Worm (Caenorhabditis elegans) whole organism, young adult: Measurements from ENCODE around the gene Y73B6BL.270.
"Not testable (repeated sequence)": the region's sequence is repeated elsewhere in the genome, so short reads cannot be mapped to it uniquely, and the experiment has no call there.

Experiments
- C17E4.6 ChIP-seq: fragments of 200-800 bp; sonication (Bioruptor generic); IDR thresholded peaks from 2 replicates; pipeline ENCODE4 v1.3.6; 2022; ENCODE audit warnings: missing genetic modification reagents, missing genetic modification characterization, missing compliant biosample characterization
- F22D6.2 ChIP-seq: sonication (generic microtip); optimal IDR thresholded peaks from 2 replicates; lab custom pipeline; 2016; ENCODE audit warnings: mild to moderate bottlenecking, missing genetic modification characterization, missing compliant biosample characterization
- F52B5.7 ChIP-seq: sonication (generic microtip); optimal IDR thresholded peaks from 2 replicates; lab custom pipeline; 2016; ENCODE audit warnings: mild to moderate bottlenecking, missing genetic modification characterization, missing compliant biosample characterization
- F57C9.4 ChIP-seq: sonication (generic microtip); optimal IDR thresholded peaks from 2 replicates; lab custom pipeline; 2017; ENCODE audit warnings: mild to moderate bottlenecking, missing genetic modification characterization, missing compliant biosample characterization
- K12H6.12 ChIP-seq: fragments of 200-800 bp; sonication (Bioruptor generic); optimal IDR thresholded peaks from 2 replicates; lab custom pipeline; 2018; ENCODE audit warnings: mild to moderate bottlenecking, missing genetic modification characterization, missing compliant biosample characterization
- Y53F4B.3 ChIP-seq: fragments of 200-800 bp; sonication (Bioruptor generic); IDR thresholded peaks from 2 replicates; pipeline ENCODE4 v1.3.6; 2022; ENCODE audit warnings: missing genetic modification reagents, missing genetic modification characterization, missing compliant biosample characterization
- Y56A3A.18 ChIP-seq: fragments of 200-800 bp; sonication (Bioruptor generic); IDR thresholded peaks from 2 replicates; pipeline ENCODE4 v1.3.6; 2022; ENCODE audit warnings: missing genetic modification reagents, missing genetic modification characterization, missing compliant biosample characterization
- aptf-2 ChIP-seq: fragments of 200-800 bp; sonication (Bioruptor generic); conservative IDR thresholded peaks from 2 replicates; pipeline ENCODE4 v1.3.6; 2022; ENCODE audit warnings: missing genetic modification reagents, missing genetic modification characterization, missing compliant biosample characterization
- atf-7 ChIP-seq: sonication (generic microtip); optimal IDR thresholded peaks from 2 replicates; lab custom pipeline; 2017; ENCODE audit warnings: mild to moderate bottlenecking, missing genetic modification characterization, missing compliant biosample characterization
- bed-1 ChIP-seq: fragments of 200-800 bp; sonication (Bioruptor generic); IDR thresholded peaks from 2 replicates; pipeline ENCODE4 v1.3.6; 2022; ENCODE audit warnings: missing genetic modification reagents, missing genetic modification characterization, missing compliant biosample characterization
- ccch-3 ChIP-seq: fragments of 200-800 bp; sonication (Bioruptor generic); optimal IDR thresholded peaks from 2 replicates; lab custom pipeline; 2018; ENCODE audit warnings: mild to moderate bottlenecking, missing genetic modification characterization, missing compliant biosample characterization
- cebp-2 ChIP-seq: fragments of 200-800 bp; sonication (Bioruptor generic); IDR thresholded peaks from 2 replicates; pipeline ENCODE4 v1.3.6; 2022; ENCODE audit warnings: missing genetic modification characterization, missing compliant biosample characterization
- ceh-100 ChIP-seq: fragments of 200-800 bp; sonication (Bioruptor generic); IDR thresholded peaks from 2 replicates; pipeline ENCODE4 v1.3.6; 2022; ENCODE audit warnings: missing genetic modification reagents, missing genetic modification characterization, missing compliant biosample characterization
- dpl-1 ChIP-seq: fragments of 150-350 bp; optimal IDR thresholded peaks from 2 replicates; lab custom pipeline; 2014; ENCODE audit warnings: missing biosample characterization, missing genetic modification reagents, missing genetic modification characterization
- egl-18 ChIP-seq: fragments of 200-800 bp; sonication (Bioruptor generic); IDR thresholded peaks from 2 replicates; pipeline ENCODE4 v1.3.6; 2022; ENCODE audit warnings: missing genetic modification reagents, missing genetic modification characterization, missing compliant biosample characterization
- egrh-3 ChIP-seq: fragments of 200-800 bp; sonication (Bioruptor generic); IDR thresholded peaks from 2 replicates; pipeline ENCODE4 v1.3.6; 2022; ENCODE audit warnings: missing genetic modification reagents, missing genetic modification characterization, missing compliant biosample characterization
- fkh-3 ChIP-seq: sonication (generic microtip); optimal IDR thresholded peaks from 2 replicates; lab custom pipeline; 2016; ENCODE audit warnings: mild to moderate bottlenecking, missing genetic modification characterization, missing compliant biosample characterization
- hmg-1.2 ChIP-seq: fragments of 200-800 bp; sonication (Bioruptor generic); IDR thresholded peaks from 2 replicates; pipeline ENCODE4 v1.3.6; 2022; ENCODE audit warnings: missing genetic modification reagents, missing genetic modification characterization, missing compliant biosample characterization
- hsf-1 ChIP-seq: fragments of 200-800 bp; sonication (Bioruptor generic); IDR thresholded peaks from 2 replicates; pipeline ENCODE4 v1.3.6; 2022; ENCODE audit warnings: missing genetic modification reagents, missing genetic modification characterization, missing compliant biosample characterization
- lin-35 ChIP-seq, 3 experiments: fragments of 150-350 bp in 2 of 3; sonication (generic microtip) in 1 of 3; optimal IDR thresholded peaks; 2 replicates each; lab custom pipeline; 2014 to 2018; ENCODE audit warnings: missing biosample characterization in 3 of 3, missing genetic modification characterization in 3 of 3, missing genetic modification reagents in 3 of 3
- lin-54 ChIP-seq: fragments of 200-800 bp; sonication (Bioruptor generic); optimal IDR thresholded peaks from 2 replicates; lab custom pipeline; 2018; ENCODE audit warnings: mild to moderate bottlenecking, missing genetic modification characterization, missing compliant biosample characterization
- madf-10 ChIP-seq: sonication (generic microtip); optimal IDR thresholded peaks from 2 replicates; lab custom pipeline; 2016; ENCODE audit warnings: mild to moderate bottlenecking, missing genetic modification characterization, missing compliant biosample characterization
- madf-6 ChIP-seq: fragments of 200-800 bp; sonication (Bioruptor generic); IDR thresholded peaks from 2 replicates; pipeline ENCODE4 v1.3.6; 2022; ENCODE audit warnings: missing genetic modification reagents, missing genetic modification characterization, missing compliant biosample characterization
- madf-8 ChIP-seq: fragments of 200-800 bp; sonication (Bioruptor generic); conservative IDR thresholded peaks from 2 replicates; pipeline ENCODE4 v1.3.6; 2022; ENCODE audit warnings: missing genetic modification reagents, missing genetic modification characterization, missing compliant biosample characterization
- mxl-1 ChIP-seq: sonication (generic microtip); optimal IDR thresholded peaks from 2 replicates; lab custom pipeline; 2016; ENCODE audit warnings: missing genetic modification characterization, missing compliant biosample characterization
- nhr-120 ChIP-seq: fragments of 200-800 bp; sonication (Bioruptor generic); IDR thresholded peaks from 2 replicates; pipeline ENCODE4 v1.3.6; 2022; ENCODE audit warnings: missing genetic modification characterization, missing compliant biosample characterization
- nhr-90 ChIP-seq: sonication (generic microtip); optimal IDR thresholded peaks from 2 replicates; lab custom pipeline; 2016; ENCODE audit warnings: missing genotype, mild to moderate bottlenecking, missing genetic modification characterization, missing compliant biosample characterization
- pbrm-1 ChIP-seq: fragments of 200-800 bp; sonication (Bioruptor generic); IDR thresholded peaks from 2 replicates; pipeline ENCODE4 v1.3.6; 2022; ENCODE audit warnings: missing genetic modification reagents, missing genetic modification characterization, missing compliant biosample characterization
- rcor-1 ChIP-seq: fragments of 200-800 bp; sonication (Bioruptor generic); IDR thresholded peaks from 2 replicates; pipeline ENCODE4 v1.3.6; 2022; ENCODE audit warnings: missing genetic modification reagents, missing genetic modification characterization, missing compliant biosample characterization
- rpc-1 ChIP-seq, 2 experiments: fragments of 150-350 bp in 1 of 2; sonication (generic microtip) in 1 of 2; optimal IDR thresholded peaks; 2 replicates each; lab custom pipeline; 2014 to 2018; ENCODE audit warnings: missing biosample characterization in 1 of 2, missing genetic modification characterization in 1 of 2, missing genetic modification reagents in 1 of 2, missing genotype in 1 of 2
- sdz-38 ChIP-seq: sonication (generic microtip); optimal IDR thresholded peaks from 2 replicates; lab custom pipeline; 2016; ENCODE audit warnings: missing genotype, missing genetic modification characterization, missing compliant biosample characterization
- snpc-1.1 ChIP-seq: sonication (generic microtip); optimal IDR thresholded peaks from 2 replicates; lab custom pipeline; 2017; ENCODE audit warnings: missing genetic modification characterization, mild to moderate bottlenecking, missing compliant biosample characterization, antibody characterized with exemption, moderate library complexity, missing genotype, missing genetic modification reagents; ENCODE audit not compliant: insufficient read depth
- snpc-3.4 ChIP-seq: sonication (generic microtip); optimal IDR thresholded peaks from 2 replicates; lab custom pipeline; 2017; ENCODE audit warnings: missing genetic modification characterization, mild to moderate bottlenecking, missing compliant biosample characterization, antibody characterized with exemption, moderate library complexity, missing genotype, missing genetic modification reagents
- snpc-4 ChIP-seq, 5 experiments: fragments of 150-350 bp in 1 of 5; sonication (generic microtip) in 4 of 5; optimal IDR thresholded peaks; 2 replicates each; lab custom pipeline; 2014 to 2018; ENCODE audit warnings: missing genetic modification characterization in 5 of 5, missing biosample characterization in 3 of 5, antibody characterized with exemption in 2 of 5, mild to moderate bottlenecking in 2 of 5, missing compliant biosample characterization in 2 of 5, missing genotype in 2 of 5, moderate library complexity in 2 of 5, missing genetic modification reagents in 1 of 5
- somi-1 ChIP-seq: fragments of 200-800 bp; sonication (Bioruptor generic); optimal IDR thresholded peaks from 2 replicates; lab custom pipeline; 2018; ENCODE audit warnings: mild to moderate bottlenecking, missing genetic modification characterization, missing compliant biosample characterization
- sptf-2 ChIP-seq: fragments of 200-800 bp; sonication (Bioruptor generic); optimal IDR thresholded peaks from 2 replicates; lab custom pipeline; 2018; ENCODE audit warnings: mild to moderate bottlenecking, missing genetic modification characterization, missing compliant biosample characterization
- zfh-2 ChIP-seq: fragments of 200-800 bp; sonication (Bioruptor generic); conservative IDR thresholded peaks from 2 replicates; pipeline ENCODE4 v1.3.6; 2022; ENCODE audit warnings: missing genetic modification reagents, missing genetic modification characterization, missing compliant biosample characterization
- zim-3 ChIP-seq: sonication (generic microtip); optimal IDR thresholded peaks from 2 replicates; lab custom pipeline; 2017; ENCODE audit warnings: mild to moderate bottlenecking, missing genetic modification characterization, moderate library complexity, missing compliant biosample characterization
- ztf-18 ChIP-seq: sonication (generic microtip); optimal IDR thresholded peaks from 2 replicates; lab custom pipeline; 2016; ENCODE audit warnings: missing genotype, mild to moderate bottlenecking, missing genetic modification characterization, missing compliant biosample characterization
- ztf-3 ChIP-seq: fragments of 200-800 bp; sonication (Bioruptor generic); optimal IDR thresholded peaks from 2 replicates; lab custom pipeline; 2018; ENCODE audit warnings: mild to moderate bottlenecking, missing genetic modification characterization, missing compliant biosample characterization
- ztf-6 ChIP-seq: fragments of 200-800 bp; sonication (Bioruptor generic); IDR thresholded peaks from 2 replicates; pipeline ENCODE4 v1.3.6; 2022; ENCODE audit warnings: missing genetic modification reagents, missing genetic modification characterization, missing compliant biosample characterization

Y73B6BL.270 gene

ce11 chrIV:6365045-6365444 lies at the start of gene Y73B6BL.270:
Y73B6BL.270 (plus strand) TSS chrIV:6365345.
- TF ChIP-seq aptf-2 (GFP tag; lab: Robert Waterston, UW) (no peak), ceh-100 (GFP tag; lab: Robert Waterston, UW) (no peak), C17E4.6 (GFP tag; lab: Robert Waterston, UW) (no peak), lin-35 (GFP tag; optimal IDR thresholded peaks at IDR 0.05; lab: Kevin White, UChicago) (no peak), zfh-2 (GFP tag; lab: Robert Waterston, UW) (no peak), Y56A3A.18 (GFP tag; lab: Robert Waterston, UW) (no peak), ztf-3 (GFP tag; lab: Kevin White, UChicago) (no peak), nhr-90 (tag; lab: Kevin White, UChicago) (no peak), egl-18 (no peak), snpc-3.4 (no peak), somi-1 (GFP tag; lab: Kevin White, UChicago) (no peak)

ce11 chrIV:6317357-6317756 lies 47.8 kb upstream of the Y73B6BL.270 start, which contains the start of gene Y73B6BL.12:
Y73B6BL.12 (minus strand) TSS chrIV:6317457.
- not testable (repeated sequence) for TF ChIP-seq F52B5.7 (tag; lab: Kevin White, UChicago); madf-10; fkh-3 (tag; lab: Kevin White, UChicago)

DNA sequence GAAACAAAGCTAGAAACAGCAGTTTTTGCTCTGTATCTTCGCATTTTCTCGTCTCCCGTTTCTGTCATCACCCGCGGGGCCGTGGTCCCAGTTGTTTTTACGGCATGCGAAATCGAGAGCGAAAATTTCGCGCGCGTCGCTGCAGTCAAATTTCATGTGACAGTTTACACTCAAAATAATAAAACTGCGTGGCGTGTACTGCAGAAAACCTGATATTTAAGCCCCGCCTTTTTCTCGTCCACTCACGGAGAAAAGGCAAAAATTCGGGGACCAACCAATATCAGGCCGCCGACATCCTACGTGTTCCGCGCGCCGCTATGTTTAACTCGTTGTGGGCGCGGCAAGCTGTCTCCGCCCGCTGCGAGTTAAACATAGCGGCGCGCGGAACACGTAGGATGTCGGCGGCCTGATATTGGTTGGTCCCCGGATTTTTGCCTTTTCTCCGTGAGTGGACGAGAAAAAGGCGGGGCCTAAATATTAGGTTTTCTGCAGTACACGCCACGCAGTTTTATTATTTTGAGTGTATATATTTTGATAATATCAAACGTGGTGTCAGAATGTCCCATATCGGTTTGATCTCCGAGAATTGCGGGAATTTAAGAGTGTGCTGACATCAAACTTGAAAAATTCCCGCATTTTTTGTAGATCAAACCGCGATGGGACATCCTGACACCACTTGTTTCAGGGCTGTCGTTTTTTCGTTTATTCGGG lies 44.7 kb upstream of the Y73B6BL.270 start:
- TF ChIP-seq madf-6 (GFP tag; lab: Robert Waterston, UW) (peak; percentile 51; the same call in 1 of the 2 replicates), hmg-1.2 (GFP tag; lab: Robert Waterston, UW) (peak; percentile 50), snpc-4 (GFP tag; optimal IDR thresholded peaks at IDR 0.05; lab: Kevin White, UChicago) (peak; percentile 8), snpc-4 (tag; optimal IDR thresholded peaks at IDR 0.05; lab: Kevin White, UChicago) (peak in 3 of 4 experiments; percentile 47 to 93 (median 85)), ztf-6 (0 out of 2 replicates have a peak, but pooled peaks have one; percentile 8), madf-8 (GFP tag; lab: Robert Waterston, UW) (0 out of 2 replicates have a peak, but pooled peaks have one; percentile 2), snpc-1.1 (tag; lab: Kevin White, UChicago) (peak; percentile 41)
- TF ChIP-seq, all 124 proteins: peak for 6; not testable (repeated sequence) for 118

- TF ChIP-seq ztf-18 (tag; lab: Kevin White, UChicago) (peak; percentile 49), Y53F4B.3 (GFP tag; lab: Robert Waterston, UW) (no peak), K12H6.12 (tag; lab: Kevin White, UChicago) (peak; percentile 90), dpl-1 (peak; percentile 80), mxl-1 (no peak), hsf-1 (GFP tag; lab: Robert Waterston, UW) (0 out of 2 replicates have a peak, but pooled peaks have one; percentile 13), sdz-38 (no peak), ccch-3 (GFP tag; lab: Kevin White, UChicago) (peak; percentile 58), atf-7 (tag; lab: Kevin White, UChicago) (peak; percentile 65), F22D6.2 (tag; lab: Kevin White, UChicago) (peak; percentile 40), zim-3 (tag; lab: Kevin White, UChicago) (peak; percentile 46), rpc-1 (optimal IDR thresholded peaks at IDR 0.05; lab: Kevin White, UChicago) (no peak), rpc-1 (tag; optimal IDR thresholded peaks at IDR 0.05; lab: Kevin White, UChicago) (no peak), snpc-4 (GFP tag; optimal IDR thresholded peaks at IDR 0.05; lab: Kevin White, UChicago) (peak; percentile 74), snpc-4 (tag; optimal IDR thresholded peaks at IDR 0.05; lab: Kevin White, UChicago) (peak; percentile 54 to 87 (median 78)), rcor-1 (GFP tag; lab: Robert Waterston, UW) (peak; percentile 83), pbrm-1 (GFP tag; lab: Robert Waterston, UW) (peak; percentile 53; the same call in 1 of the 2 replicates), sptf-2 (GFP tag; lab: Kevin White, UChicago) (no peak), lin-35 (GFP tag; optimal IDR thresholded peaks at IDR 0.05; lab: Kevin White, UChicago) (peak in 2 of 3 experiments; percentile 69 to 95), nhr-120 (GFP tag; lab: Robert Waterston, UW) (no peak), egrh-3 (no peak), lin-54 (GFP tag; lab: Kevin White, UChicago) (peak; percentile 94), F57C9.4 (tag; lab: Kevin White, UChicago) (no peak), bed-1 (GFP tag; lab: Robert Waterston, UW) (0 out of 2 replicates have a peak, but pooled peaks have one; percentile 63), cebp-2 (GFP tag; lab: Robert Waterston, UW) (no peak)
These were observed 43.5 kb upstream of the Y73B6BL.270 start, which contains the start of gene Y73B6BL.29 for ce11 chrIV:6321667-6322066. Y73B6BL.29 (plus strand) TSS chrIV:6321929.
